Fruit fly (Drosophila melanogaster): ENCODE data around the gene Hsp23.

DNA sequence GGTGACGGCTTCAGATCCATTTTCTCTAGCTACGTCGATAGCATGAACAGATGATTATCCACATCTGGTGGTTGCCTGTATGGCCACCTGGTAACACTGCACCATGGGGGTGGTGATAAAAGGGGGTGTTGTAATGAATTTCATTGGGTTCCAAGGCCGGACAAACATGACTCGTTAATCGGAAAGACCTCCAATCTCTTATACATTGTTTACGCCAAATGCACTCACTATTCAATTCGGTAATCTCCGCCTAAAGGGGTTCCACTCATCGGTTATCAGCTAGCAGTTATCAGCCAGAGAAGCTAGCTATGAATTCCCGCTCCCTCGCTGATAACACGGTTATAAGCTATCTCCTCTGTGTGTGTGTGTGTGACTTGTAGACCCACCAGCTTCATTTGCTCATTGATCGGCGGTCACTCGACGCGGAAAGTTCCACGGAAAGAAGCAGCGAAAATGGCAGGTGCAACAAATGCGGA is 21.4 kb upstream of the Hsp23 start, which contains the start of gene Pdxk:
- TF ChIP-seq CG7745 (tag; optimal IDR thresholded peaks at IDR 0.05): no peak
- no peak for TF ChIP-seq mld (GFP tag; IDR thresholded peaks at IDR 0.05; ENCODE audit: partially characterized antibody)
- TF ChIP-seq CG9437 (GFP tag; optimal IDR thresholded peaks at IDR 0.05): peak; percentile 47
- no peak for TF ChIP-seq CG15011 (GFP tag; optimal IDR thresholded peaks at IDR 0.05)
- TF ChIP-seq wek (GFP tag; optimal IDR thresholded peaks at IDR 0.05): peak; percentile 59
- no peak for TF ChIP-seq tna (GFP tag; IDR thresholded peaks at IDR 0.05; ENCODE audit: partially characterized antibody)
- TF ChIP-seq CG17361 (GFP tag; IDR thresholded peaks at IDR 0.05): no peak
- peak; percentile 78 for TF ChIP-seq crol (GFP tag; IDR thresholded peaks at IDR 0.05)
- peak; percentile 63 for TF ChIP-seq gfzf (GFP tag; optimal IDR thresholded peaks at IDR 0.05)
- TF ChIP-seq sug (tag; optimal IDR thresholded peaks at IDR 0.05): peak; percentile 94
- TF ChIP-seq CG31388 (GFP tag; optimal IDR thresholded peaks at IDR 0.05): no peak
- no peak for TF ChIP-seq klu (GFP tag; IDR thresholded peaks at IDR 0.05)
- no peak for TF ChIP-seq CG12744 (GFP tag; optimal IDR thresholded peaks at IDR 0.05)

All from whole organism, embryonic.